Fruit fly (Drosophila melanogaster) whole organism, embryonic: Measurements from ENCODE around the gene Cpsf5.

Experiments
- Aef1 ChIP-seq: fragments of 200-800 bp; sonication (Bioruptor generic); IDR thresholded peaks from 3 replicates; pipeline ENCODE4 v1.3.6; 2022; ENCODE audit warnings: missing biosample characterization, missing genetic modification characterization
- CG11247 ChIP-seq: fragments of 200-800 bp; sonication (Bioruptor generic); IDR thresholded peaks from 2 replicates; pipeline ENCODE4 v1.3.6; 2022; ENCODE audit warnings: missing biosample characterization, missing genetic modification characterization
- CG11456 ChIP-seq: fragments of 200-800 bp; sonication (Bioruptor generic); IDR thresholded peaks from 3 replicates; pipeline ENCODE4 v1.3.6; 2022; ENCODE audit warnings: missing biosample characterization, missing genetic modification characterization
- CG11695 ChIP-seq: fragments of 200-800 bp; sonication (Bioruptor generic); IDR thresholded peaks from 3 replicates; pipeline ENCODE4 v1.3.6; 2022; ENCODE audit warnings: missing biosample characterization, missing genetic modification characterization
- CG12071 ChIP-seq: fragments of 200-800 bp; sonication (Bioruptor generic); optimal IDR thresholded peaks from 3 replicates; lab custom pipeline; 2018; ENCODE audit warnings: missing biosample characterization, mild to moderate bottlenecking, missing genetic modification characterization
- CG13123 ChIP-seq: fragments of 200-800 bp; sonication (Bioruptor generic); optimal IDR thresholded peaks from 2 replicates; lab custom pipeline; 2016; ENCODE audit warnings: missing biosample characterization, missing genetic modification characterization
- CG14710 ChIP-seq: fragments of 200-800 bp; sonication (Bioruptor generic); optimal IDR thresholded peaks from 3 replicates; lab custom pipeline; 2019; ENCODE audit warnings: missing biosample characterization, mild to moderate bottlenecking, missing genetic modification characterization, moderate library complexity
- CG15514 ChIP-seq: fragments of 200-800 bp; sonication (Bioruptor generic); optimal IDR thresholded peaks from 3 replicates; lab custom pipeline; 2017; ENCODE audit warnings: missing biosample characterization, missing genetic modification characterization, mild to moderate bottlenecking, moderate library complexity, missing genetic modification reagents
- CG15601 ChIP-seq: fragments of 200-800 bp; sonication (Bioruptor generic); optimal IDR thresholded peaks from 3 replicates; lab custom pipeline; 2019; ENCODE audit warnings: missing biosample characterization, mild to moderate bottlenecking, missing genetic modification characterization, moderate library complexity
- CG18011 ChIP-seq: fragments of 200-800 bp; sonication (Bioruptor generic); optimal IDR thresholded peaks from 2 replicates; lab custom pipeline; 2017; ENCODE audit warnings: missing biosample characterization, missing genetic modification characterization, mild to moderate bottlenecking, moderate library complexity, missing genotype
- CG30403 ChIP-seq: fragments of 200-800 bp; sonication (Bioruptor generic); optimal IDR thresholded peaks from 3 replicates; lab custom pipeline; 2016; ENCODE audit warnings: missing biosample characterization, missing genetic modification characterization
- CG3065 ChIP-seq: fragments of 200-800 bp; sonication (Bioruptor generic); optimal IDR thresholded peaks from 2 replicates; lab custom pipeline; 2016; ENCODE audit warnings: missing biosample characterization, missing genetic modification characterization
- CG31388 ChIP-seq: fragments of 200-800 bp; sonication (Bioruptor generic); optimal IDR thresholded peaks from 2 replicates; lab custom pipeline; 2016; ENCODE audit warnings: missing biosample characterization, missing genetic modification characterization
- CG3163 ChIP-seq: fragments of 200-800 bp; sonication (Bioruptor generic); optimal IDR thresholded peaks from 3 replicates; lab custom pipeline; 2016; ENCODE audit warnings: missing biosample characterization, missing genetic modification characterization
- CG3726 ChIP-seq: fragments of 200-800 bp; sonication (Bioruptor generic); IDR thresholded peaks from 3 replicates; pipeline ENCODE4, ENCODE4 v1.3.6; 2022; ENCODE audit warnings: missing biosample characterization, missing genetic modification characterization
- CG4360 ChIP-seq: fragments of 200-800 bp; sonication (Bioruptor generic); IDR thresholded peaks from 2 replicates; pipeline ENCODE4 v1.3.6; 2022; ENCODE audit warnings: missing biosample characterization, missing genetic modification characterization
- CG4730 ChIP-seq: fragments of 200-800 bp; sonication (Bioruptor generic); IDR thresholded peaks from 2 replicates; pipeline ENCODE4 v1.3.6; 2022; ENCODE audit warnings: missing biosample characterization, missing genetic modification characterization
- CG6175 ChIP-seq: fragments of 200-800 bp; sonication (Bioruptor generic); IDR thresholded peaks from 3 replicates; pipeline ENCODE4 v1.3.6; 2022; ENCODE audit warnings: missing biosample characterization, missing genetic modification characterization
- CG6654 ChIP-seq: fragments of 200-800 bp; sonication (Bioruptor generic); optimal IDR thresholded peaks from 2 replicates; lab custom pipeline; 2017; ENCODE audit warnings: missing biosample characterization, mild to moderate bottlenecking, missing genetic modification characterization
- CG6765 ChIP-seq: fragments of 200-800 bp; sonication (Bioruptor generic); optimal IDR thresholded peaks from 3 replicates; lab custom pipeline; 2017; ENCODE audit warnings: missing biosample characterization, mild to moderate bottlenecking, missing genetic modification characterization
- CG7786 ChIP-seq: fragments of 200-800 bp; sonication (Bioruptor generic); optimal IDR thresholded peaks from 2 replicates; lab custom pipeline; 2016; ENCODE audit warnings: missing biosample characterization, missing genetic modification characterization
- CG8359 ChIP-seq: fragments of 200-800 bp; sonication (Bioruptor generic); optimal IDR thresholded peaks from 2 replicates; lab custom pipeline; 2017; ENCODE audit warnings: missing biosample characterization, mild to moderate bottlenecking, missing genetic modification characterization, borderline replicate concordance
- CG9727 ChIP-seq: fragments of 200-800 bp; sonication (Bioruptor generic); optimal IDR thresholded peaks from 3 replicates; lab custom pipeline; 2017; ENCODE audit warnings: missing biosample characterization, mild to moderate bottlenecking, missing genetic modification characterization
- D19A ChIP-seq: fragments of 200-800 bp; optimal IDR thresholded peaks from 3 replicates; lab custom pipeline; 2019; ENCODE audit warnings: missing biosample characterization, mild to moderate bottlenecking, missing genetic modification characterization, moderate library complexity
- Dll ChIP-seq: fragments of 200-800 bp; sonication (Bioruptor generic); IDR thresholded peaks from 4 replicates; pipeline ENCODE4 v1.3.6; 2022; ENCODE audit warnings: missing biosample characterization, missing genetic modification characterization; ENCODE audit not compliant: partially characterized antibody
- E2f1 ChIP-seq: fragments of 200-800 bp; sonication (Bioruptor generic); IDR thresholded peaks from 2 replicates; pipeline ENCODE4 v1.3.6; 2022; ENCODE audit warnings: missing biosample characterization, missing genetic modification characterization
- Eip74EF ChIP-seq, 2 experiments: fragments of 200-800 bp in 1 of 2; fragments of >200 bp in 1 of 2; sonication (Bioruptor generic) in 1 of 2; optimal IDR thresholded peaks; 2 replicates each; lab custom pipeline; 2017 to 2019; ENCODE audit warnings: missing biosample characterization in 2 of 2, missing genetic modification characterization in 2 of 2, mild to moderate bottlenecking in 1 of 2, moderate library complexity in 1 of 2
- HHEX ChIP-seq: fragments of 200-800 bp; sonication (Bioruptor generic); optimal IDR thresholded peaks from 3 replicates; lab custom pipeline; 2017; ENCODE audit warnings: missing biosample characterization, mild to moderate bottlenecking, missing genetic modification characterization, missing genetic modification reagents
- Hr51 ChIP-seq, 2 experiments: fragments of 200-800 bp; sonication (Bioruptor generic); optimal IDR thresholded peaks; 2 replicates in 1 of 2; 3 replicates in 1 of 2; lab custom pipeline; 2016 to 2018; ENCODE audit warnings: missing biosample characterization in 2 of 2, missing genetic modification characterization in 2 of 2, mild to moderate bottlenecking in 1 of 2, moderate library complexity in 1 of 2
- Lhr ChIP-seq: fragments of 200-800 bp; sonication (Bioruptor generic); optimal IDR thresholded peaks from 3 replicates; lab custom pipeline; 2017; ENCODE audit warnings: mild to moderate bottlenecking, missing biosample characterization, missing genetic modification reagents, missing genetic modification characterization
- NFAT ChIP-seq: fragments of 200-800 bp; sonication (Bioruptor generic); IDR thresholded peaks from 2 replicates; pipeline ENCODE4 v1.3.6; 2022; ENCODE audit warnings: missing biosample characterization, missing genetic modification characterization
- Sry-δ ChIP-seq: fragments of 200-800 bp; sonication (Bioruptor generic); optimal IDR thresholded peaks from 2 replicates; lab custom pipeline; 2016; ENCODE audit warnings: missing biosample characterization, missing genetic modification characterization
- br ChIP-seq: fragments of >200 bp; optimal IDR thresholded peaks from 2 replicates; lab custom pipeline; 2017
- chinmo ChIP-seq: fragments of 200-800 bp; sonication (Bioruptor generic); IDR thresholded peaks from 4 replicates; pipeline ENCODE4 v1.3.6; 2022; ENCODE audit warnings: missing biosample characterization, missing genetic modification characterization; ENCODE audit not compliant: partially characterized antibody
- emc ChIP-seq: fragments of 200-800 bp; sonication (Bioruptor generic); optimal IDR thresholded peaks from 2 replicates; lab custom pipeline; 2016; ENCODE audit warnings: missing biosample characterization, missing genetic modification characterization
- eve ChIP-seq, 2 experiments: fragments of >200 bp; optimal IDR thresholded peaks; 2 replicates each; lab custom pipeline; 2017; ENCODE audit warnings: missing biosample characterization in 2 of 2, missing genetic modification characterization in 2 of 2
- fu2 ChIP-seq: fragments of 200-800 bp; sonication (Bioruptor generic); optimal IDR thresholded peaks from 2 replicates; lab custom pipeline; 2016; ENCODE audit warnings: missing biosample characterization, missing genetic modification characterization
- gem ChIP-seq: fragments of 200-800 bp; sonication (Bioruptor generic); optimal IDR thresholded peaks from 2 replicates; lab custom pipeline; 2019; ENCODE audit warnings: missing biosample characterization, mild to moderate bottlenecking, missing genetic modification characterization, moderate library complexity
- ind ChIP-seq: fragments of 200-800 bp; sonication (Bioruptor generic); optimal IDR thresholded peaks from 3 replicates; lab custom pipeline; 2016; ENCODE audit warnings: missing biosample characterization, missing genetic modification characterization
- lbe ChIP-seq: fragments of 200-800 bp; sonication (Bioruptor generic); optimal IDR thresholded peaks from 2 replicates; lab custom pipeline; 2016; ENCODE audit warnings: missing biosample characterization, mild to moderate bottlenecking, missing genetic modification characterization
- maf-S ChIP-seq: fragments of 200-800 bp; sonication (Bioruptor generic); optimal IDR thresholded peaks from 2 replicates; lab custom pipeline; 2016; ENCODE audit warnings: missing biosample characterization, missing genetic modification characterization
- nerfin-1 ChIP-seq: fragments of 200-800 bp; sonication (Bioruptor generic); optimal IDR thresholded peaks from 3 replicates; lab custom pipeline; 2019; ENCODE audit warnings: missing biosample characterization, mild to moderate bottlenecking, missing genetic modification characterization, moderate library complexity
- nmo ChIP-seq: fragments of 200-800 bp; sonication (Bioruptor generic); optimal IDR thresholded peaks from 2 replicates; lab custom pipeline; 2018; ENCODE audit warnings: missing biosample characterization, mild to moderate bottlenecking, missing genetic modification characterization, moderate library complexity
- odd ChIP-seq: fragments of 200-800 bp; sonication (Bioruptor generic); optimal IDR thresholded peaks from 2 replicates; lab custom pipeline; 2017; ENCODE audit warnings: missing biosample characterization, mild to moderate bottlenecking, missing genetic modification characterization
- row ChIP-seq: fragments of 200-800 bp; sonication (Bioruptor generic); IDR thresholded peaks from 3 replicates; pipeline ENCODE4 v1.3.6; 2022; ENCODE audit warnings: missing biosample characterization, missing genetic modification characterization
- stwl ChIP-seq: fragments of 200-800 bp; sonication (Bioruptor generic); optimal IDR thresholded peaks from 3 replicates; lab custom pipeline; 2018; ENCODE audit warnings: missing biosample characterization, mild to moderate bottlenecking, missing genetic modification characterization, moderate library complexity
- tap ChIP-seq: fragments of 200-800 bp; optimal IDR thresholded peaks from 3 replicates; lab custom pipeline; 2019; ENCODE audit warnings: missing biosample characterization, mild to moderate bottlenecking, missing genetic modification characterization, moderate library complexity
- tup ChIP-seq: fragments of 200-800 bp; sonication (Bioruptor generic); optimal IDR thresholded peaks from 2 replicates; lab custom pipeline; 2016; ENCODE audit warnings: missing biosample characterization, mild to moderate bottlenecking, missing genetic modification characterization, moderate library complexity

Gene Cpsf5

dm6 chr3L:9429665-9430607 lies 19.1 kb downstream of the Cpsf5 start, which contains the start of the genes RpS17 and MTF-1 (continued):
- TF ChIP-seq Hr51 (GFP tag; optimal IDR thresholded peaks at IDR 0.05; lab: Kevin White, UChicago) (no peak), br (lab: Kevin White, UChicago) (no peak), CG18011 (peak; percentile 7), CG4360 (GFP tag; lab: Robert Waterston, UW) (peak; percentile 87), stwl (peak; percentile 39), CG15601 (peak; percentile 63), CG6175 (no peak), ind (no peak), CG4730 (GFP tag; lab: Robert Waterston, UW) (no peak), CG3065 (no peak), emc (no peak), CG13123 (peak; percentile 24), CG11456 (GFP tag; lab: Robert Waterston, UW) (peak; percentile 72; the same call in 2 of the 3 replicates), E2f1 (GFP tag; lab: Robert Waterston, UW) (no peak), CG7786 (GFP tag; lab: Kevin White, UChicago) (no peak), CG3163 (GFP tag; lab: Kevin White, UChicago) (peak; percentile 39), CG11247 (GFP tag; lab: Robert Waterston, UW) (no peak), Sry-δ (GFP tag; lab: Kevin White, UChicago) (peak; percentile 28), odd (peak; percentile 71), CG6765 (peak; percentile 73), tap (tag; lab: Kevin White, UChicago) (peak; percentile 26), CG12071 (peak; percentile 60), eve (GFP tag; optimal IDR thresholded peaks at IDR 0.05; lab: Kevin White, UChicago) (no peak), CG14710 (peak; percentile 58), HHEX (GFP tag; lab: Kevin White, UChicago) (peak; percentile 68), nmo (GFP tag; lab: Kevin White, UChicago) (peak; percentile 48), CG30403 (peak; percentile 9), maf-S (GFP tag; lab: Kevin White, UChicago) (peak; percentile 4), Eip74EF (GFP tag; optimal IDR thresholded peaks at IDR 0.05; lab: Kevin White, UChicago) (peak in 1 of 2 experiments; percentile 73), Dll (peak; percentile 56; the same call in 1 of the 4 replicates), CG8359 (GFP tag; lab: Kevin White, UChicago) (no peak), CG11695 (GFP tag; lab: Robert Waterston, UW) (no peak; the same call in 2 of the 3 replicates), CG9727 (GFP tag; lab: Kevin White, UChicago) (peak; percentile 79), row (GFP tag; lab: Robert Waterston, UW) (peak; percentile 10; the same call in 1 of the 3 replicates), CG15514 (GFP tag; lab: Kevin White, UChicago) (peak; percentile 30), NFAT (peak; percentile 57; the same call in 1 of the 2 replicates), nerfin-1 (peak; percentile 53), D19A (tag; lab: Kevin White, UChicago) (peak; percentile 13), CG3726 (GFP tag; lab: Robert Waterston, UW) (no peak), tup (GFP tag; lab: Kevin White, UChicago) (no peak), Aef1 (no peak), lbe (peak; percentile 28), fu2 (GFP tag; lab: Kevin White, UChicago) (no peak), chinmo (GFP tag; lab: Robert Waterston, UW) (no peak), Lhr (GFP tag; lab: Kevin White, UChicago) (peak; percentile 72), CG6654 (GFP tag; lab: Kevin White, UChicago) (no peak), CG31388 (GFP tag; lab: Kevin White, UChicago) (no peak), gem (tag; lab: Kevin White, UChicago) (peak; percentile 35)
